Worm (Caenorhabditis elegans) whole organism, mixed stage, embryonic: ENCODE results near the gene M28.10.

Source experiments
- snpc-4 ChIP-seq: fragments of 150-350 bp; optimal IDR thresholded peaks from 2 replicates; lab custom pipeline; 2014; ENCODE audit warnings: missing biosample characterization, missing genetic modification characterization
- sptf-1 ChIP-seq: sonication (generic microtip); optimal IDR thresholded peaks from 2 replicates; lab custom pipeline; 2017; ENCODE audit warnings: mild to moderate bottlenecking, missing genetic modification characterization, moderate library complexity, missing compliant biosample characterization

DNA sequence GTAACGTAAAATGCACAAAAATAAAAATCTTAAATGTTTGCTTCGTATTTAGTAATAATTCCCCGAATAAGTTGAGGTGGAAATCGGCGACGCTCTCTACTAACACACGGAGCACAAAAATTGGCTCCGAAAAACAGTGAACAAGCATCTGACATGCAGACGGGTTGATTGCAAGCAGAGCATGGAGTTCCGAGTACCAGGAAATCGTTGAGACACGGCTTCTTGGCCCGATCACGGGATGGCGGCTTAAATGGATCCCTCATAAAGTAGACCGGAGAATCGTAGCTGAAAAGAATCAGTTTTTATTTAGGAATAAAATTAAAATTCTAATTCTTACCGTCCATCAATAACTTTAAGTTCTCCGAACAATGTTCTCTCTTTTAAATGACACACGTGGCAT, 15.0 kb downstream of the M28.10 start:
- TF ChIP-seq snpc-4 (no peak), sptf-1 (tag; lab: Kevin White, UChicago) (no peak)
